Fruit fly (Drosophila melanogaster) whole organism, embryonic: Measurements from ENCODE around the gene numb.

ENCODE experiments used
- Abd-B ChIP-seq: fragments of 200-800 bp; sonication (Bioruptor generic); optimal IDR thresholded peaks from 2 replicates; lab custom pipeline; 2018; ENCODE audit warnings: missing biosample characterization, mild to moderate bottlenecking, missing genetic modification characterization, moderate library complexity
- Adf1 ChIP-seq: fragments of 200-800 bp; sonication (Bioruptor generic); IDR thresholded peaks from 2 replicates; pipeline ENCODE4 v1.3.6; 2022; ENCODE audit warnings: missing biosample characterization, missing genetic modification characterization
- Antp ChIP-seq: fragments of 200-800 bp; sonication (Bioruptor generic); optimal IDR thresholded peaks from 3 replicates; lab custom pipeline; 2016; ENCODE audit warnings: missing biosample characterization, missing genetic modification characterization
- CG10565 ChIP-seq: fragments of 200-800 bp; sonication (Bioruptor generic); optimal IDR thresholded peaks from 3 replicates; lab custom pipeline; 2016; ENCODE audit warnings: missing biosample characterization, mild to moderate bottlenecking, missing genetic modification characterization
- CG11085 ChIP-seq: fragments of 200-800 bp; sonication (Bioruptor generic); IDR thresholded peaks from 2 replicates; pipeline ENCODE4 v1.3.6; 2022; ENCODE audit warnings: missing biosample characterization, missing genetic modification characterization
- CG12104 ChIP-seq: fragments of 200-800 bp; sonication (Bioruptor generic); optimal IDR thresholded peaks from 3 replicates; lab custom pipeline; 2016; ENCODE audit warnings: missing biosample characterization, missing genetic modification characterization
- CG14014 ChIP-seq: fragments of 200-800 bp; sonication (Bioruptor generic); IDR thresholded peaks from 2 replicates; pipeline ENCODE4 v1.3.6; 2022; ENCODE audit warnings: missing biosample characterization, missing genetic modification characterization
- CG15696 ChIP-seq: fragments of 200-800 bp; sonication (Bioruptor generic); optimal IDR thresholded peaks from 2 replicates; lab custom pipeline; 2019; ENCODE audit warnings: missing biosample characterization, mild to moderate bottlenecking, missing genetic modification characterization, moderate library complexity
- CG1602 ChIP-seq: fragments of 200-800 bp; sonication (Bioruptor generic); optimal IDR thresholded peaks from 3 replicates; lab custom pipeline; 2016; ENCODE audit warnings: missing biosample characterization, missing genetic modification characterization
- CG17802 ChIP-seq: fragments of 200-800 bp; sonication (Bioruptor generic); optimal IDR thresholded peaks from 2 replicates; lab custom pipeline; 2018; ENCODE audit warnings: missing biosample characterization, mild to moderate bottlenecking, missing genetic modification characterization, moderate library complexity
- CG17912 ChIP-seq: fragments of 200-800 bp; sonication (Bioruptor generic); optimal IDR thresholded peaks from 2 replicates; lab custom pipeline; 2018; ENCODE audit warnings: missing biosample characterization, mild to moderate bottlenecking, missing genetic modification characterization
- CG18476 ChIP-seq: fragments of 200-800 bp; sonication (Bioruptor generic); optimal IDR thresholded peaks from 2 replicates; lab custom pipeline; 2016; ENCODE audit warnings: missing biosample characterization, mild to moderate bottlenecking, missing genetic modification characterization
- CG18619 ChIP-seq: fragments of 200-800 bp; sonication (Bioruptor generic); optimal IDR thresholded peaks from 3 replicates; lab custom pipeline; 2017; ENCODE audit warnings: missing biosample characterization, mild to moderate bottlenecking, missing genetic modification characterization
- CG2202 ChIP-seq: fragments of 200-800 bp; sonication (Bioruptor generic); optimal IDR thresholded peaks from 2 replicates; lab custom pipeline; 2018; ENCODE audit warnings: missing biosample characterization, mild to moderate bottlenecking, missing genetic modification characterization
- CG2875 ChIP-seq: fragments of 200-800 bp; sonication (Bioruptor generic); optimal IDR thresholded peaks from 2 replicates; lab custom pipeline; 2017; ENCODE audit warnings: missing biosample characterization, mild to moderate bottlenecking, missing genetic modification characterization, missing genetic modification reagents
- CG4282 ChIP-seq: fragments of 200-800 bp; sonication (Bioruptor generic); optimal IDR thresholded peaks from 2 replicates; lab custom pipeline; 2016; ENCODE audit warnings: missing biosample characterization, missing genetic modification characterization
- CG4854 ChIP-seq: fragments of 200-800 bp; sonication (Bioruptor generic); optimal IDR thresholded peaks from 2 replicates; lab custom pipeline; 2016; ENCODE audit warnings: missing biosample characterization, missing genetic modification characterization, inconsistent platforms
- CG6683 ChIP-seq: fragments of 200-800 bp; sonication (Bioruptor generic); optimal IDR thresholded peaks from 2 replicates; lab custom pipeline; 2017; ENCODE audit warnings: missing biosample characterization, mild to moderate bottlenecking, missing genetic modification characterization, missing genetic modification reagents
- CG7357 ChIP-seq: fragments of 200-800 bp; sonication (Bioruptor generic); IDR thresholded peaks from 3 replicates; pipeline ENCODE4 v1.3.6; 2022; ENCODE audit warnings: missing biosample characterization, missing genetic modification characterization
- CG7372 ChIP-seq: fragments of 200-800 bp; sonication (Bioruptor generic); IDR thresholded peaks from 2 replicates; pipeline ENCODE4 v1.3.6; 2022; ENCODE audit warnings: missing biosample characterization, missing genetic modification characterization
- CG7839 ChIP-seq: fragments of 200-800 bp; sonication (Bioruptor generic); optimal IDR thresholded peaks from 3 replicates; lab custom pipeline; 2018; ENCODE audit warnings: missing biosample characterization, mild to moderate bottlenecking, missing genetic modification characterization, moderate library complexity
- CG7928 ChIP-seq: fragments of 200-800 bp; sonication (Bioruptor generic); optimal IDR thresholded peaks from 2 replicates; lab custom pipeline; 2017; ENCODE audit warnings: missing biosample characterization, mild to moderate bottlenecking, missing genetic modification characterization
- CG7987 ChIP-seq: fragments of 200-800 bp; sonication (Bioruptor generic); optimal IDR thresholded peaks from 2 replicates; lab custom pipeline; 2018; ENCODE audit warnings: missing biosample characterization, mild to moderate bottlenecking, missing genetic modification characterization, moderate library complexity
- CG8944 ChIP-seq: fragments of 200-800 bp; sonication (Bioruptor generic); optimal IDR thresholded peaks from 3 replicates; lab custom pipeline; 2016; ENCODE audit warnings: missing biosample characterization, missing genetic modification characterization
- CG9797 ChIP-seq: fragments of 200-800 bp; sonication (Bioruptor generic); optimal IDR thresholded peaks from 3 replicates; lab custom pipeline; 2018; ENCODE audit warnings: missing biosample characterization, mild to moderate bottlenecking, missing genetic modification characterization
- CTCF ChIP-seq: fragments of 200-800 bp; sonication (Bioruptor generic); optimal IDR thresholded peaks from 2 replicates; lab custom pipeline; 2017; ENCODE audit warnings: missing biosample characterization, mild to moderate bottlenecking, missing genetic modification characterization, moderate library complexity
- Dip3 ChIP-seq: fragments of 200-800 bp; sonication (Bioruptor generic); optimal IDR thresholded peaks from 3 replicates; lab custom pipeline; 2016; ENCODE audit warnings: missing biosample characterization, missing genetic modification characterization
- Fer3 ChIP-seq: fragments of 200-800 bp; sonication (Bioruptor generic); optimal IDR thresholded peaks from 2 replicates; lab custom pipeline; 2018; ENCODE audit warnings: missing biosample characterization, mild to moderate bottlenecking, missing genetic modification characterization, moderate library complexity
- HLH54F ChIP-seq: fragments of 200-800 bp; sonication (Bioruptor generic); optimal IDR thresholded peaks from 3 replicates; lab custom pipeline; 2016; ENCODE audit warnings: missing biosample characterization, missing genetic modification characterization
- Lim3 ChIP-seq: fragments of 200-800 bp; sonication (Bioruptor generic); IDR thresholded peaks from 2 replicates; pipeline ENCODE4 v1.3.6; 2022; ENCODE audit warnings: missing biosample characterization, missing genetic modification characterization
- PHDP ChIP-seq: fragments of 200-800 bp; sonication (Bioruptor generic); optimal IDR thresholded peaks from 3 replicates; lab custom pipeline; 2018; ENCODE audit warnings: missing biosample characterization, mild to moderate bottlenecking, missing genetic modification characterization, moderate library complexity
- Scr ChIP-seq: fragments of 200-800 bp; sonication (Bioruptor generic); IDR thresholded peaks from 2 replicates; pipeline ENCODE4 v1.3.6; 2022; ENCODE audit warnings: missing biosample characterization, missing genetic modification characterization; ENCODE audit not compliant: partially characterized antibody
- TFAM ChIP-seq: fragments of 200-800 bp; sonication (Bioruptor generic); optimal IDR thresholded peaks from 2 replicates; lab custom pipeline; 2017; ENCODE audit warnings: missing biosample characterization, missing genetic modification characterization, inconsistent platforms
- bcd ChIP-seq: fragments of 200-800 bp; sonication (Bioruptor generic); optimal IDR thresholded peaks from 2 replicates; lab custom pipeline; 2017; ENCODE audit warnings: missing biosample characterization, mild to moderate bottlenecking, missing genetic modification characterization
- cg ChIP-seq: fragments of 200-800 bp; sonication (Bioruptor generic); optimal IDR thresholded peaks from 3 replicates; lab custom pipeline; 2019; ENCODE audit warnings: missing biosample characterization, mild to moderate bottlenecking, missing genetic modification characterization, moderate library complexity
- chif ChIP-seq, 2 experiments: fragments of 200-800 bp; sonication (Bioruptor generic); optimal IDR thresholded peaks; 3 replicates each; lab custom pipeline; 2016; ENCODE audit warnings: missing biosample characterization in 2 of 2, missing genetic modification characterization in 2 of 2
- chn ChIP-seq: fragments of 200-800 bp; sonication (Bioruptor generic); optimal IDR thresholded peaks from 2 replicates; lab custom pipeline; 2016; ENCODE audit warnings: missing biosample characterization, missing genetic modification characterization
- dmrt11E ChIP-seq: fragments of 200-800 bp; sonication (Bioruptor generic); optimal IDR thresholded peaks from 3 replicates; lab custom pipeline; 2018; ENCODE audit warnings: missing biosample characterization, mild to moderate bottlenecking, missing genetic modification characterization, moderate library complexity
- fru ChIP-seq: fragments of >200 bp; optimal IDR thresholded peaks from 2 replicates; lab custom pipeline; 2017
- hb ChIP-seq: fragments of 200-800 bp; sonication (Bioruptor generic); IDR thresholded peaks from 3 replicates; pipeline ENCODE4 v1.3.6; 2022; ENCODE audit warnings: missing biosample characterization, missing genetic modification characterization; ENCODE audit not compliant: partially characterized antibody
- nerfin-1 ChIP-seq: fragments of 200-800 bp; sonication (Bioruptor generic); optimal IDR thresholded peaks from 3 replicates; lab custom pipeline; 2019; ENCODE audit warnings: missing biosample characterization, mild to moderate bottlenecking, missing genetic modification characterization, moderate library complexity
- pho ChIP-seq: fragments of 200-800 bp; sonication (Bioruptor generic); optimal IDR thresholded peaks from 2 replicates; lab custom pipeline; 2016; ENCODE audit warnings: missing biosample characterization, missing genetic modification characterization
- row ChIP-seq: fragments of 200-800 bp; sonication (Bioruptor generic); IDR thresholded peaks from 3 replicates; pipeline ENCODE4 v1.3.6; 2022; ENCODE audit warnings: missing biosample characterization, missing genetic modification characterization
- sna ChIP-seq: fragments of 200-800 bp; sonication (Bioruptor generic); IDR thresholded peaks from 2 replicates; pipeline ENCODE4 v1.3.6; 2022; ENCODE audit warnings: missing biosample characterization, missing genetic modification characterization; ENCODE audit not compliant: partially characterized antibody
- so ChIP-seq: fragments of 200-800 bp; sonication (Bioruptor generic); IDR thresholded peaks from 3 replicates; pipeline ENCODE4 v1.3.6; 2022; ENCODE audit warnings: missing biosample characterization, missing genetic modification characterization
- stwl ChIP-seq: fragments of 200-800 bp; sonication (Bioruptor generic); optimal IDR thresholded peaks from 3 replicates; lab custom pipeline; 2018; ENCODE audit warnings: missing biosample characterization, mild to moderate bottlenecking, missing genetic modification characterization, moderate library complexity
- tup ChIP-seq: fragments of 200-800 bp; sonication (Bioruptor generic); optimal IDR thresholded peaks from 2 replicates; lab custom pipeline; 2016; ENCODE audit warnings: missing biosample characterization, mild to moderate bottlenecking, missing genetic modification characterization, moderate library complexity
- unc-4 ChIP-seq: fragments of 200-800 bp; sonication (Bioruptor generic); IDR thresholded peaks from 2 replicates; pipeline ENCODE4 v1.3.6; 2022; ENCODE audit warnings: missing biosample characterization, missing genetic modification characterization; ENCODE audit not compliant: partially characterized antibody
- vvl ChIP-seq: fragments of 200-800 bp; sonication (Bioruptor generic); IDR thresholded peaks from 2 replicates; pipeline ENCODE4 v1.3.6; 2022; ENCODE audit warnings: missing biosample characterization, missing genetic modification characterization
- wdn ChIP-seq: fragments of 200-800 bp; sonication (Bioruptor generic); IDR thresholded peaks from 2 replicates; pipeline ENCODE4 v1.3.6; 2022; ENCODE audit warnings: missing biosample characterization, missing genetic modification characterization

The numb gene

DNA sequence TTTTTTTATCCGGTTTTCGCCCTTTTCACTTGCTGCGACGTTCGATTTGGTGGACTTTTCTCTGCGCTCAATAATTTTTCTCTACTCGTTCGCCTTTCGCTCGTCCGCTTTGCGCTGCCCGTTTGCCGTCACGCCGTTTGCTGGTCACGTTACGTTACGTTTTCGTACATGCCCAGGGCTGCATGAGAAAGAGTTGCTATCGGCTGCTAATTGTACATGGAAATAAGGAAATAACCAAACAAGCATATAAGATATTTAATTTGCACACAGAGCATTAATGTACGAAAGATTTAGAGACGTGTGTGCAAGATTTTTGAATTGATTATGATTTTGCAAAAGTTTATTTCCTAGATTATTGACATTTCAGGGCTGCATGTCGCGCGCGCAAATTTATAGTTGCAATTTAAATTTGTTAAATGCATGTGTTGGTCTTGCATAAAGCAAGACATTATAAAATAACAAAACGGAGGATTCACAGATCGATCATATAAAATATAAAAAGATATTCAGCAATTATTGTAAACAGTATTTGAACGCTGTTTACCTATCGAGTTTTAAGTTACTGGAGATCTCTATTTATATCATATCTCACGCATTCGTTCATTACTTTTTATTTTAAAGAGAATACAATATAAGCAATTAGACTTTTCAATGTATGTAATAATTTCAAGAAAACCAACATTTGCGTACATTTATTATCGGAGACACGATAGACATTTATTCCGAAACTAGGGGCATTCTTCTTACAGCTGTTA, 57.6 kb downstream of the numb start, which contains the start of gene Gdi (continued):
- TF ChIP-seq CG4282 (GFP tag; lab: Kevin White, UChicago) (no peak), chif (GFP tag; optimal IDR thresholded peaks at IDR 0.05; lab: Kevin White, UChicago) (no peak), unc-4 (GFP tag; lab: Robert Waterston, UW) (no peak), stwl (no peak), CG12104 (GFP tag; lab: Kevin White, UChicago) (no peak), CG18476 (GFP tag; lab: Kevin White, UChicago) (no peak), CG7357 (no peak), bcd (GFP tag; lab: Kevin White, UChicago) (no peak), Antp (GFP tag; lab: Kevin White, UChicago) (no peak), CG11085 (GFP tag; lab: Robert Waterston, UW) (peak; percentile 34; the same call in 1 of the 2 replicates), CG7372 (GFP tag; lab: Robert Waterston, UW) (no peak), fru (peak; percentile 30), nerfin-1 (tag; lab: Kevin White, UChicago) (no peak), sna (GFP tag; lab: Robert Waterston, UW) (0 out of 2 replicates have a peak, but pooled peaks have one; percentile 20), Fer3 (tag; lab: Kevin White, UChicago) (peak; percentile 27), CG4854 (GFP tag; lab: Kevin White, UChicago) (no peak), CG10565 (no peak), PHDP (peak; percentile 12), tup (GFP tag; lab: Kevin White, UChicago) (no peak), CG15696 (tag; lab: Kevin White, UChicago) (peak; percentile 1), CG7839 (tag; lab: Kevin White, UChicago) (peak; percentile 25), CG14014 (GFP tag; lab: Robert Waterston, UW) (peak; percentile 26; the same call in 1 of the 2 replicates), CG1602 (no peak), CG8944 (peak; percentile 40), CG2875 (no peak), CG2202 (tag; lab: Kevin White, UChicago) (no peak), wdn (GFP tag; lab: Robert Waterston, UW) (no peak), row (GFP tag; lab: Robert Waterston, UW) (peak; percentile 59), hb (GFP tag; lab: Robert Waterston, UW) (no peak), CG18619 (GFP tag; lab: Kevin White, UChicago) (no peak), pho (GFP tag; lab: Kevin White, UChicago) (no peak), HLH54F (peak; percentile 49), Scr (GFP tag; lab: Robert Waterston, UW) (peak; percentile 47; the same call in 1 of the 2 replicates), CG7928 (GFP tag; lab: Kevin White, UChicago) (peak; percentile 95), Lim3 (GFP tag; lab: Robert Waterston, UW) (no peak), vvl (GFP tag; lab: Robert Waterston, UW) (peak; percentile 45; the same call in 1 of the 2 replicates), Adf1 (GFP tag; lab: Robert Waterston, UW) (no peak), Dip3 (GFP tag; lab: Kevin White, UChicago) (no peak), CTCF (GFP tag; lab: Kevin White, UChicago) (no peak), Abd-B (GFP tag; lab: Kevin White, UChicago) (peak; percentile 26), CG17802 (tag; lab: Kevin White, UChicago) (no peak), CG7987 (GFP tag; lab: Kevin White, UChicago) (no peak), chn (GFP tag; lab: Kevin White, UChicago) (peak; percentile 31), so (GFP tag; lab: Robert Waterston, UW) (no peak), CG9797 (GFP tag; lab: Kevin White, UChicago) (no peak), CG6683 (GFP tag; lab: Kevin White, UChicago) (no peak), TFAM (GFP tag; lab: Kevin White, UChicago) (no peak), cg (GFP tag; lab: Kevin White, UChicago) (no peak), CG17912 (GFP tag; lab: Kevin White, UChicago) (no peak), dmrt11E (peak; percentile 29)
